Fruit fly (Drosophila melanogaster): ENCODE data around the gene CG4404.

CG4404 gene

dm6 chrX:12903099-12903616 lies 2.7 kb downstream of the CG4404 start, which contains the start of gene Flad1:
TSS of gene Flad1 (minus strand) at chrX:12903516.
- TF ChIP-seq CG32121 (GFP tag; IDR thresholded peaks at IDR 0.05), result 0 out of 2 replicates have a peak, but pooled peaks have one; percentile 8
- no peak for TF ChIP-seq CG13204 (GFP tag; optimal IDR thresholded peaks at IDR 0.05)
- no peak for TF ChIP-seq CG9948 (tag; optimal IDR thresholded peaks at IDR 0.05)
- 0 out of 3 replicates have a peak, but pooled peaks have one; percentile 20 for TF ChIP-seq fd96Ca (GFP tag; IDR thresholded peaks at IDR 0.05)
- TF ChIP-seq gl (tag; optimal IDR thresholded peaks at IDR 0.05), result no peak
- peak; percentile 18; the same call in 1 of the 2 replicates for TF ChIP-seq CG12605 (GFP tag; IDR thresholded peaks at IDR 0.05)
- TF ChIP-seq CG15710 (tag; optimal IDR thresholded peaks at IDR 0.05), result no peak
- no peak for TF ChIP-seq Pif1A (GFP tag; optimal IDR thresholded peaks at IDR 0.05)

- TF ChIP-seq CG4496 (GFP tag; IDR thresholded peaks at IDR 0.05), result no peak
- TF ChIP-seq fd96Ca (GFP tag; IDR thresholded peaks at IDR 0.05), result 0 out of 3 replicates have a peak, but pooled peaks have one; percentile 11
- no peak for TF ChIP-seq Pif1A (GFP tag; optimal IDR thresholded peaks at IDR 0.05)
Measured at dm6 chrX:12900718-12901442, 4.9 kb downstream of the CG4404 start, which contains the start of gene Coq8. TSS of gene Coq8 (minus strand) at chrX:12901114.

dm6 chrX:12898569-12898968 lies 7.2 kb downstream of the CG4404 start, which contains the start of gene CG32650:
TSS of gene CG32650 (minus strand) at chrX:12898669.
- no peak for TF ChIP-seq CG15710 (tag; optimal IDR thresholded peaks at IDR 0.05)
- no peak for TF ChIP-seq CG4496 (GFP tag; IDR thresholded peaks at IDR 0.05)
- TF ChIP-seq Pif1B (GFP tag; optimal IDR thresholded peaks at IDR 0.05), result no peak
- TF ChIP-seq CG34367 (tag; optimal IDR thresholded peaks at IDR 0.05), result no peak
- TF ChIP-seq rn (GFP tag; IDR thresholded peaks at IDR 0.05), result no peak
- TF ChIP-seq Pif1A (GFP tag; optimal IDR thresholded peaks at IDR 0.05), result no peak
- TF ChIP-seq CG10348 (GFP tag; IDR thresholded peaks at IDR 0.05), result no peak
- no peak for TF ChIP-seq CG17806 (tag; optimal IDR thresholded peaks at IDR 0.05)
- TF ChIP-seq CG14655 (GFP tag; optimal IDR thresholded peaks at IDR 0.05), result no peak
- no peak for TF ChIP-seq fd96Ca (GFP tag; IDR thresholded peaks at IDR 0.05)
- TF ChIP-seq D1 (tag; optimal IDR thresholded peaks at IDR 0.05), result no peak
- TF ChIP-seq EcR (GFP tag; optimal IDR thresholded peaks at IDR 0.05), result no peak
- no peak for TF ChIP-seq CG9948 (tag; optimal IDR thresholded peaks at IDR 0.05)
- no peak for TF ChIP-seq gl (tag; optimal IDR thresholded peaks at IDR 0.05)

dm6 chrX:12897150-12897549 lies 8.7 kb downstream of the CG4404 start, which contains the start of gene Pde9:
TSS of gene Pde9 (minus strand) at chrX:12897327.
- no peak for TF ChIP-seq CG15710 (tag; optimal IDR thresholded peaks at IDR 0.05)
- TF ChIP-seq CG12605 (GFP tag; IDR thresholded peaks at IDR 0.05), result peak; percentile 14; the same call in 1 of the 2 replicates
- TF ChIP-seq Pif1A (GFP tag; optimal IDR thresholded peaks at IDR 0.05), result no peak
- TF ChIP-seq CG4496 (GFP tag; IDR thresholded peaks at IDR 0.05), result peak; percentile 21; the same call in 1 of the 3 replicates

- TF ChIP-seq CG9948 (tag; optimal IDR thresholded peaks at IDR 0.05) (no peak), CG8301 (tag; optimal IDR thresholded peaks at IDR 0.05) (peak; percentile 40), gl (tag; optimal IDR thresholded peaks at IDR 0.05) (no peak), CG8159 (tag; optimal IDR thresholded peaks at IDR 0.05) (peak; percentile 26), Snoo (tag; optimal IDR thresholded peaks at IDR 0.05) (no peak), Pif1A (GFP tag; optimal IDR thresholded peaks at IDR 0.05) (no peak), rn (GFP tag; IDR thresholded peaks at IDR 0.05) (no peak), Ets98B (GFP tag; IDR thresholded peaks at IDR 0.05) (no peak; the same call in 1 of the 2 replicates), CG10348 (GFP tag; IDR thresholded peaks at IDR 0.05) (no peak), CG14655 (GFP tag; optimal IDR thresholded peaks at IDR 0.05) (no peak), CG13204 (GFP tag; optimal IDR thresholded peaks at IDR 0.05) (no peak), CG17806 (tag; optimal IDR thresholded peaks at IDR 0.05) (peak; percentile 28), CG32121 (GFP tag; IDR thresholded peaks at IDR 0.05) (peak; percentile 22; the same call in 1 of the 2 replicates), CG34367 (tag; optimal IDR thresholded peaks at IDR 0.05) (no peak), CG15710 (tag; optimal IDR thresholded peaks at IDR 0.05) (peak; percentile 17), fd96Ca (GFP tag; IDR thresholded peaks at IDR 0.05) (peak; percentile 28; the same call in 1 of the 3 replicates), EcR (GFP tag; optimal IDR thresholded peaks at IDR 0.05) (peak; percentile 81), D1 (tag; optimal IDR thresholded peaks at IDR 0.05) (no peak), CG12605 (GFP tag; IDR thresholded peaks at IDR 0.05) (no peak), Pif1B (GFP tag; optimal IDR thresholded peaks at IDR 0.05) (no peak), CG4496 (GFP tag; IDR thresholded peaks at IDR 0.05) (peak; percentile 62; the same call in 2 of the 3 replicates)
Measured at dm6 chrX:12896393-12896792, 9.4 kb downstream of the CG4404 start.

DNA sequence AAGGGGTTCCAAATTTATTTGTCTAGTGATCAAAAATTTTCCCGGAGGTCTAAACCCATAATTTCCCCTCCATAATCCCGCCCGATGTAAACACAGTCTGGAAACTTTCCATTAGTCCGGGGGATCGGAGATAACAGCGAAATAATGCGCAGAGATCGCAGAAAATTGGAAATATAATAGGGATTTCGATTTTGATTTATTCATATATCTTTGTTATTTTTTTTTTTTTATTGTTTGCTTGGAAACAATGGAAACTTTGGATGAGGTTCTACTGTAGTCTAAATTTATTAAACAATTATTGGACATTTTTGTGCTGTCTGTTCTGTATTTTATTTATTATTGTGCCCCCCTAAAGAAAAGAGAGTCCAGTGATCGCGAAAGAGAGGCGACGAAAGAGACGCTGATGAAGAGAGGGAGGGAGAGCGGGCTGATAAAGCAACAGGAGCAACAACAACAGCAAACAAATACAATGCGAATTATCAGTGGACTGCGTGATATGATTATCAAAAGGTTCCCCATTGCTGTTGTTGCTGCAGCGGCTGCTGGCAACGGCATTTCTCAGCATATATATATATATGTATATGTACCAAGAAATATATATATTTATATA lies 10.6 kb downstream of the CG4404 start:
- TF ChIP-seq CG9948 (tag; optimal IDR thresholded peaks at IDR 0.05), result no peak
- no peak for TF ChIP-seq fd96Ca (GFP tag; IDR thresholded peaks at IDR 0.05)
- 0 out of 2 replicates have a peak, but pooled peaks have one; percentile 41 for TF ChIP-seq CG12605 (GFP tag; IDR thresholded peaks at IDR 0.05)
- TF ChIP-seq CG17806 (tag; optimal IDR thresholded peaks at IDR 0.05), result no peak
- TF ChIP-seq CG8301 (tag; optimal IDR thresholded peaks at IDR 0.05), result no peak
- no peak for TF ChIP-seq Pif1A (GFP tag; optimal IDR thresholded peaks at IDR 0.05)
- TF ChIP-seq EcR (GFP tag; optimal IDR thresholded peaks at IDR 0.05), result peak; percentile 58
